Fruit fly (Drosophila melanogaster) Kc167 (cell line): ENCODE data around the gene CG1951.

Source experiments
- Myc ChIP-seq: fragments of >200 bp; optimal IDR thresholded peaks from 2 replicates; lab custom pipeline; 2017; ENCODE audit warnings: missing external identifiers
- Sin3A ChIP-seq: fragments of >200 bp; optimal IDR thresholded peaks from 2 replicates; lab custom pipeline; 2018; ENCODE audit warnings: missing external identifiers
- h ChIP-seq: fragments of >200 bp; optimal IDR thresholded peaks from 3 replicates; lab custom pipeline; 2018; ENCODE audit warnings: missing external identifiers
- psq ChIP-seq: fragments of >200 bp; optimal IDR thresholded peaks from 2 replicates; lab custom pipeline; 2017; ENCODE audit warnings: missing external identifiers

DNA sequence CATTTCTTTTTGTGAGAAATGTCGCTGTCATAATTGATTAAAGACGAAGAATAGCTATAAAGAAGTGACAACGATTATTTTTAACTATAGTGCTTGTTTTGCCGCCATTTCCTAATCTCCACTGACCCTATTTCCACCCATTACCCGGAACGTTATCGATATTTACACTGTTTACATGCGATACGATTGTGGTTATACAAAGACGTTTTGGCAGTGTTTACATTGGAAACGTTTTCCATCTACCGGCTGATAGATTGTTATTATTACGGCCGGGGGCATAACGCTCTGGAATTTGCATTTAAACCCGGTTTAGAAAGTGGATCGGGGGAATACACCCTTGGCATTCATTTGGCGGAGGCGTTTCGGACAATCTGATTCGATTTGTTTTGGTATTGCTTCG, 39.2 kb downstream of the CG1951 start:
- TF ChIP-seq psq (no peak), Sin3A (no peak), Myc (lab: Kevin White, UChicago) (no peak), h (lab: Kevin White, UChicago) (no peak)
